Fruit fly (Drosophila melanogaster): ENCODE data around the gene CG10431.

The CG10431 gene

DNA sequence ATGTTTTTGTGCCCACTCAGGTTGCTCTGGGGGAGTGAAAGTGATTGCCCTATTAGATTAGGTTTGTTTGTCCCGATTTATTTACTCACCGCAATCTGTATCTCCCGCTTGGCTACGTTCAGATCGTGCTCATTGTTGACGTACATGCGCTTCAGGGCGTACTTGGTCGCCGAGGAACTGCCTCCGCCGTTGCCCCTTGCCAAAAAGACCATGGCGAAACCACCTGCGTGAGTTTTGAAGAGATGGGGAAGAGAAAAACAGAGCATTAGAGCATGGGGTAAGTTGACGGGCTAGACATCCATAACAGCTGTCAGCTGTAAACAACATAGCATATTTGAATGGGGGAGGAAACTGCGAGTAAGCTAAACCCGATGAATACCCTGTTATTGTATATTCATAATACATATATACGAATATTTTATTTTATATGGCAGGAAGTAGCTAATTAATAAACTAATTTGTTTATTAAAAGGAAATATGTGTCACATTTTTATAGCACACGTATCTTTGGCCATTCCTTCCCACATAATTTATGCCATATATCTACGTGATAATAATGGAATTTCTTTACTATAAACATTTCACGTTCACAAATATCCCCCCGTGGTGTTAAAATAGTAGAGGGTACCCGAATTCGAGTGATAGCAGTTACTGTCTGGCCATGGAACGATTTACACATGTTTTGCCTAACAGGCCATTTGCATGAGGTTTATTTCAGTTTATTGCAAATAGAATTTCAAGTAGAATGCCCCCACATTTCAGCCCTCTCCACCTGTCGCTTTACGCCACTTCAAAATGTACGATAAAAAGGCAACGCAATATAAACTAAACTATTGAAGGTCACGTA is 8.9 kb upstream of the CG10431 start:
- no peak for TF ChIP-seq Mnt (GFP tag; optimal IDR thresholded peaks at IDR 0.05)
- TF ChIP-seq toe (GFP tag; optimal IDR thresholded peaks at IDR 0.05), result no peak
- TF ChIP-seq ovo (GFP tag; optimal IDR thresholded peaks at IDR 0.05), result no peak
- TF ChIP-seq kay (GFP tag; ENCODE audit: borderline replicate concordance), result peak; percentile 58
- TF ChIP-seq cic (GFP tag; optimal IDR thresholded peaks at IDR 0.05), result peak; percentile 41
- TF ChIP-seq Clk (GFP tag; optimal IDR thresholded peaks at IDR 0.05), result peak; percentile 26
- peak; percentile 40 for TF ChIP-seq CG33017 (tag; optimal IDR thresholded peaks at IDR 0.05)

DNA sequence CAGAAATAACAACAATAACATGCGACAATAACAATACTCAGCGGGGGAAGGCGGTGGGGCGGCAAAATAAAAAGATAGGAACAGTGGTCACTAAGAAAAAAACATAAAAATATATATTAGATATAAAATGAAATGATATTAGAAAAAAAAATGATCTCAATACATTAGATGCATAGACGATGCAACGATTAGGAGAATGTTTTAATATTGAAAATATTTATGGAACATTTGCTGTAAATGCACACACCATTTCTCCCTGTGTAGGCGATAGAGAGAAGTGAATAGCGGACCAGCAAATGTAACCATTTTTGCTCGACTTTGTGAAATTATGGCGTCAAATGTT is 8.3 kb upstream of the CG10431 start:
- no peak for TF ChIP-seq kay (GFP tag; ENCODE audit: borderline replicate concordance)
- peak; percentile 49 for TF ChIP-seq pad (GFP tag; optimal IDR thresholded peaks at IDR 0.05)
- TF ChIP-seq CG14711 (tag; optimal IDR thresholded peaks at IDR 0.05), result peak; percentile 89
- TF ChIP-seq Crg-1 (GFP tag; optimal IDR thresholded peaks at IDR 0.05), result peak; percentile 75
- TF ChIP-seq Mnt (GFP tag; optimal IDR thresholded peaks at IDR 0.05), result peak; percentile 62
- peak; percentile 84 for TF ChIP-seq toe (GFP tag; optimal IDR thresholded peaks at IDR 0.05)
- peak; percentile 86 for TF ChIP-seq CG33017 (tag; optimal IDR thresholded peaks at IDR 0.05)
- peak; percentile 87 for TF ChIP-seq CG12768 (GFP tag; optimal IDR thresholded peaks at IDR 0.05)
- peak; percentile 74 for TF ChIP-seq CG1620 (GFP tag; optimal IDR thresholded peaks at IDR 0.05)
- TF ChIP-seq CG7045 (GFP tag; optimal IDR thresholded peaks at IDR 0.05), result peak; percentile 92
- TF ChIP-seq ovo (GFP tag; optimal IDR thresholded peaks at IDR 0.05), result peak; percentile 71
- TF ChIP-seq Clk (GFP tag; optimal IDR thresholded peaks at IDR 0.05), result peak; percentile 49
- TF ChIP-seq CG11617 (GFP tag; optimal IDR thresholded peaks at IDR 0.05), result peak; percentile 81
- peak; percentile 90 for TF ChIP-seq CG7101 (tag; optimal IDR thresholded peaks at IDR 0.05)
- peak; percentile 91 for TF ChIP-seq bab1 (GFP tag; optimal IDR thresholded peaks at IDR 0.05)
- TF ChIP-seq cnc (optimal IDR thresholded peaks at IDR 0.05), result no peak
- TF ChIP-seq cic (GFP tag; optimal IDR thresholded peaks at IDR 0.05), result peak; percentile 66
- peak; percentile 49 for TF ChIP-seq tj (GFP tag; optimal IDR thresholded peaks at IDR 0.05)
- peak; percentile 45 for TF ChIP-seq Hr96 (GFP tag; optimal IDR thresholded peaks at IDR 0.05)
- peak; percentile 84 for TF ChIP-seq CG5204 (GFP tag; optimal IDR thresholded peaks at IDR 0.05)

DNA sequence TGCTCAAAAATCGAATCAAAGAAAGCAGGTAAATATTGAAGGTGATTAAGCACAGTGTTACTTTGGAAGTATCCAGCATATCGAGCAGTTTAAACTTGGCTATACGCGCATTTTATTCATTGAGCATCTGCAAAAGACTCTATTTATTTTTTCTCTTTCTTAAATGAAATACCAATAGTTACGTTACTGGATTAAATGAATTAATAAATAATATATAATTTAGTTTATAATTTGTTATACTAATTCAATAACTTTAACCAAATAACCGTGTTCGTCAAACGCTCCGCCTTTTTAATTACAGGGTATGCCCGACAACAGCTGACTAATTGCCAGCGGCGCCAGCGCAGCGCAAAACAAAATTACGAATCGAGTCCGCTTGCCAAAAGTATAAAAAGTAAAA is 7.7 kb upstream of the CG10431 start:
- TF ChIP-seq cic (GFP tag; optimal IDR thresholded peaks at IDR 0.05), result no peak
- TF ChIP-seq Mnt (GFP tag; optimal IDR thresholded peaks at IDR 0.05), result no peak
- TF ChIP-seq CG12768 (GFP tag; optimal IDR thresholded peaks at IDR 0.05), result peak; percentile 42
- peak; percentile 26 for TF ChIP-seq kay (GFP tag; ENCODE audit: borderline replicate concordance)
- no peak for TF ChIP-seq Crg-1 (GFP tag; optimal IDR thresholded peaks at IDR 0.05)
- no peak for TF ChIP-seq Hr96 (GFP tag; optimal IDR thresholded peaks at IDR 0.05)
- peak; percentile 51 for TF ChIP-seq pad (GFP tag; optimal IDR thresholded peaks at IDR 0.05)
- TF ChIP-seq CG11617 (GFP tag; optimal IDR thresholded peaks at IDR 0.05), result peak; percentile 82
- peak; percentile 92 for TF ChIP-seq bab1 (GFP tag; optimal IDR thresholded peaks at IDR 0.05)
- TF ChIP-seq CG7101 (tag; optimal IDR thresholded peaks at IDR 0.05), result peak; percentile 78
- TF ChIP-seq CG7045 (GFP tag; optimal IDR thresholded peaks at IDR 0.05), result peak; percentile 60
- peak; percentile 31 for TF ChIP-seq tj (GFP tag; optimal IDR thresholded peaks at IDR 0.05)
- TF ChIP-seq cnc (optimal IDR thresholded peaks at IDR 0.05), result no peak
- no peak for TF ChIP-seq ovo (GFP tag; optimal IDR thresholded peaks at IDR 0.05)
- TF ChIP-seq Clk (GFP tag; optimal IDR thresholded peaks at IDR 0.05), result no peak
- TF ChIP-seq CG1620 (GFP tag; optimal IDR thresholded peaks at IDR 0.05), result no peak
- TF ChIP-seq toe (GFP tag; optimal IDR thresholded peaks at IDR 0.05), result no peak
- peak; percentile 13 for TF ChIP-seq CG5204 (GFP tag; optimal IDR thresholded peaks at IDR 0.05)
- TF ChIP-seq CG33017 (tag; optimal IDR thresholded peaks at IDR 0.05), result peak; percentile 12
- peak; percentile 79 for TF ChIP-seq CG14711 (tag; optimal IDR thresholded peaks at IDR 0.05)

DNA sequence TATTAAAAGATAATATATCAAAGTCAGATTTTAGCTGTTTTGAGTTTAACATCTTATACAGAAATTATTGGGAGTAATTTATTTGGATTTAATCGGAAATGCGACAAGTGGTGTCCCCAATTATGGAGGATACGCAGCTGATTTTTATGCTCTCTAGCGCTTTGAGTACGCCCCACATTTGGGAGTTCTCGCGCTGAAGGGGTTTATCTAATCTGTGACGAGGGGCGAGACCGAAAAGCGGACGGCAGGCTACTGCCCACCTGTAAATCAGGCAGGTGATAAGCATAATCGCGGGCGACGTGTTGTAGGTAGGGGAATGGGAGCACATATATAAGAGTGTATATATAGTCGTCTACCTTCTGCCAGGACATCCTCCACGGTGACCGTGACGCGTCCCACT is 6.6 kb upstream of the CG10431 start:
- TF ChIP-seq CG33017 (tag; optimal IDR thresholded peaks at IDR 0.05) (no peak), CG14711 (tag; optimal IDR thresholded peaks at IDR 0.05) (no peak), CG5204 (GFP tag; optimal IDR thresholded peaks at IDR 0.05) (no peak), toe (GFP tag; optimal IDR thresholded peaks at IDR 0.05) (no peak), CG7101 (tag; optimal IDR thresholded peaks at IDR 0.05) (no peak), CG7045 (GFP tag; optimal IDR thresholded peaks at IDR 0.05) (no peak)

DNA sequence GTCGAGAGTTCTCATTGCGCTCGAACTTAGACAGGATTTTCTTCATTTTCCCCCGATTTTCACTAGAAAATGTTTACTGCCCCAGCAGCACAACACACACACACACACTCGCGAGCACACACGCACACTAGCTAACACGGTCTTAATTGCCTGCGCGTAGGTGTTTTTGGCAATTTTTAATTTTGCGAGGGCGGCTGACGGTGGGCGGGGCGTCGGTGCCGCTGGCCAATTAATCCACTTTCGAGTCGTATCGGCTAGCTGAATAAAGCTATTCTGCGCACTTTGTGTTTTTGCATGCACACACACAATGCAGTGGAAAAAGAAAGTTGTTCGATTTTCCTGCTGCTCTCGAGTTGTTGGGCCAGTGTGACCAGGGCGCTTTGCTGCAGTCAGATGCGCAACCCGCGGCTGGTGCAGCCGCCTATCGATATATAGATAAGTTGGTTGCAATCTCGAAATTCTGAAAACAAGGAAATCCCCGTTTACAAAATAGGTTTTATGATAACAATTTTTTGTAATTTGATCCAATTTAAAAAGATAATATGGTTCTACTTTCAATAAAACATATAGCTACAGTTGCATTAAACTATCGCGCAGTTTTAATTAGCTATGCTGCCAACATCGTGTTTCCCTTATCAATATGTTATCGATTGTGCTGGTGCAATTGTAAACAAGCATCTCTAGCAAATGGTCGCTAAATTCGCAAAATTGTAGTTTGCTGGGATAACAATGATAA is 6.0 kb upstream of the CG10431 start, which contains the start of the genes Nak and Tango6:
TSS of gene Nak (minus strand) at position 375 of the 736 bp plus-strand sequence.
TSS of gene Tango6 (plus strand) at position 659 of the 736 bp plus-strand sequence.
- TF ChIP-seq cic (GFP tag; optimal IDR thresholded peaks at IDR 0.05) (peak; percentile 13), bab1 (GFP tag; optimal IDR thresholded peaks at IDR 0.05) (peak; percentile 63), CG5204 (GFP tag; optimal IDR thresholded peaks at IDR 0.05) (peak; percentile 53), CG14711 (tag; optimal IDR thresholded peaks at IDR 0.05) (peak; percentile 46), kay (GFP tag; ENCODE audit: borderline replicate concordance) (no peak), pad (GFP tag; optimal IDR thresholded peaks at IDR 0.05) (peak; percentile 44), cnc (optimal IDR thresholded peaks at IDR 0.05) (no peak), CG11617 (GFP tag; optimal IDR thresholded peaks at IDR 0.05) (peak; percentile 53), CG33017 (tag; optimal IDR thresholded peaks at IDR 0.05) (peak; percentile 41), ovo (GFP tag; optimal IDR thresholded peaks at IDR 0.05) (no peak), CG7101 (tag; optimal IDR thresholded peaks at IDR 0.05) (peak; percentile 55), Clk (GFP tag; optimal IDR thresholded peaks at IDR 0.05) (no peak), CG1620 (GFP tag; optimal IDR thresholded peaks at IDR 0.05) (peak; percentile 58), toe (GFP tag; optimal IDR thresholded peaks at IDR 0.05) (peak; percentile 63), Crg-1 (GFP tag; optimal IDR thresholded peaks at IDR 0.05) (peak; percentile 48), Hr96 (GFP tag; optimal IDR thresholded peaks at IDR 0.05) (peak; percentile 67), CG12768 (GFP tag; optimal IDR thresholded peaks at IDR 0.05) (no peak), Mnt (GFP tag; optimal IDR thresholded peaks at IDR 0.05) (peak; percentile 71), CG7045 (GFP tag; optimal IDR thresholded peaks at IDR 0.05) (peak; percentile 40), tj (GFP tag; optimal IDR thresholded peaks at IDR 0.05) (peak; percentile 49)

All from whole organism, adult.